Worm (Caenorhabditis elegans): ENCODE results near the gene C04B4.4.

DNA sequence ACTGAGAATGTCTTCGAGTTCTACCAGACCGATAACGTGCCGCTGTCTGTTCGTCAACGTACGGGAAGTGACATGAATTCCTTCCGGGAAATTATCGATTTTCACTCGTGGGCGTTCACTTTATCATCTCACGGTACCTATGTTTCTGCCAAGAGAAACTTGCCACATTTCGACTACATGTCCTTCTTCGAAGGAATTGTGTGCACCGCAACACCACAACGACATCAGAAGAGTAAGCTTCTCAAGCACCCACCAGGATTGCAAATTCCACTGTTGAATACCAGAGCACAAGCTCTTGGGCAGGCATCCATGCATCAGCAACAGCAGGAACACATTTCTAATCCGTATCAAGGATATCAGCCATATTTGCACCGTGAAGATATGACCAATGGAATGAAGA lies 6.5 kb upstream of the C04B4.4 start:
- no peak for TF ChIP-seq ama-1 (optimal IDR thresholded peaks at IDR 0.05)
- no peak for TF ChIP-seq pha-4 (tag; optimal IDR thresholded peaks at IDR 0.05)
- no peak for TF ChIP-seq tbx-2 (tag; optimal IDR thresholded peaks at IDR 0.05)
- TF ChIP-seq pros-1 (tag; optimal IDR thresholded peaks at IDR 0.05): no peak
- no peak for TF ChIP-seq sox-4 (tag; optimal IDR thresholded peaks at IDR 0.05)
- TF ChIP-seq nhr-11 (tag; optimal IDR thresholded peaks at IDR 0.05): no peak
- no peak for TF ChIP-seq madf-2 (tag; optimal IDR thresholded peaks at IDR 0.05)
- TF ChIP-seq ceh-30 (tag; optimal IDR thresholded peaks at IDR 0.05): no peak
- no peak for TF ChIP-seq dve-1 (tag; optimal IDR thresholded peaks at IDR 0.05)
- TF ChIP-seq pqm-1 (tag; optimal IDR thresholded peaks at IDR 0.05): no peak
- no peak for TF ChIP-seq pha-2 (tag; optimal IDR thresholded peaks at IDR 0.05)
- TF ChIP-seq hlh-6 (tag; optimal IDR thresholded peaks at IDR 0.05): no peak
- no peak for TF ChIP-seq ets-4 (tag; optimal IDR thresholded peaks at IDR 0.05)
- no peak for TF ChIP-seq dmd-4 (tag; optimal IDR thresholded peaks at IDR 0.05; ENCODE audit: borderline replicate concordance)
